Fruit fly (Drosophila melanogaster): ENCODE data around the gene btsz.
A peak's percentile ranks its signal among the peaks of the same experiment; 100 is the strongest.

The btsz gene

DNA sequence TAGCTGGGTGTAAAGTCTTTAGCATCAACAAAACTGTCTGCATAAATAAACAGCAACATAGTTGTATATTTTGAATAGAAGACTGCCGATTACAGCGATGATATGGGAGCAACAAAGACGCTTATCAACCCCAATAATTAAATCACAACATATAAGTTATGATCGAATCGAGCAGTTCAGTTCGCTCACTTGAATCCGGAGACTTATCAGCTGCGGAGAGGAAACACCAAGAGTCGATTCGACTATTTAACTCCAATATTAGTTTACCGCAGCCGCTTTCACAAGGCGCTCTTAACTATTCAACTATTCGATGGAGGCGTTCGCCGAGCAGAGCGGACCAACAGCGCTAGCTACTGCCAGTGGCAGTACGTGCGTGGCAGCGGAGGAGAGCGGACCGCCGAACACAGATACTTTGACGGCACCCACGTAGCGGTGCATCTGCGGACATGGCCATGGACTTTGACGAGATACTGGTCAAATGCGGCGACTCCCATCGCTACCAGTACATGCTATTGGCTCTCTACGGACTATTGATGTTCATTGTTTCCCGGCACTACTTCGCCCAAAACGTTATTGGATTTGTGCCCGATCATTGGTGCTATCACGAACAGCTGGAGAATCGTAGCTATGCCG lies 76.5 kb downstream of the btsz start, which contains the start of gene CG14856 (continued):
- no peak for TF ChIP-seq CG10321 (GFP tag; IDR thresholded peaks at IDR 0.05)
- peak; percentile 34 for TF ChIP-seq CG5180 (GFP tag; optimal IDR thresholded peaks at IDR 0.05)
- no peak for TF ChIP-seq Dref (GFP tag; IDR thresholded peaks at IDR 0.05)
- no peak for TF ChIP-seq Chrac-16 (GFP tag; optimal IDR thresholded peaks at IDR 0.05)
- TF ChIP-seq CG13287 (GFP tag; IDR thresholded peaks at IDR 0.05; ENCODE audit: partially characterized antibody) = peak; percentile 30; the same call in 1 of the 2 replicates
- TF ChIP-seq CG14014 (GFP tag; IDR thresholded peaks at IDR 0.05) = no peak
- no peak for TF ChIP-seq CG31388 (GFP tag; optimal IDR thresholded peaks at IDR 0.05)
- TF ChIP-seq CG4820 (GFP tag; optimal IDR thresholded peaks at IDR 0.05) = no peak
- TF ChIP-seq gt (GFP tag; IDR thresholded peaks at IDR 0.05) = no peak
- TF ChIP-seq gsb-n (tag; optimal IDR thresholded peaks at IDR 0.05) = no peak
- TF ChIP-seq Atf3 (GFP tag; optimal IDR thresholded peaks at IDR 0.05) = no peak
- no peak for TF ChIP-seq zf30C (GFP tag; optimal IDR thresholded peaks at IDR 0.05)
- TF ChIP-seq D (optimal IDR thresholded peaks at IDR 0.05) = no peak
- TF ChIP-seq D (GFP tag; optimal IDR thresholded peaks at IDR 0.05) = no peak
- no peak for TF ChIP-seq CG14860 (GFP tag; IDR thresholded peaks at IDR 0.05; ENCODE audit: partially characterized antibody)
- no peak for TF ChIP-seq CG12071 (GFP tag; optimal IDR thresholded peaks at IDR 0.05)
- TF ChIP-seq Fer2 (tag; optimal IDR thresholded peaks at IDR 0.05) = no peak
- TF ChIP-seq Dp (GFP tag; optimal IDR thresholded peaks at IDR 0.05) = no peak
- TF ChIP-seq CG7357 (GFP tag; IDR thresholded peaks at IDR 0.05) = no peak
- no peak for TF ChIP-seq wor (GFP tag; IDR thresholded peaks at IDR 0.05)
- TF ChIP-seq CG1647 (GFP tag; optimal IDR thresholded peaks at IDR 0.05) = no peak
- no peak for TF ChIP-seq CG1233 (GFP tag; optimal IDR thresholded peaks at IDR 0.05)
- 0 out of 2 replicates have a peak, but pooled peaks have one; percentile 21 for TF ChIP-seq Scr (GFP tag; IDR thresholded peaks at IDR 0.05; ENCODE audit: partially characterized antibody)
- TF ChIP-seq inv (GFP tag; IDR thresholded peaks at IDR 0.05; ENCODE audit: partially characterized antibody) = no peak
- TF ChIP-seq az2 (GFP tag; optimal IDR thresholded peaks at IDR 0.05) = no peak
- no peak for TF ChIP-seq nmo (GFP tag; optimal IDR thresholded peaks at IDR 0.05)
- no peak for TF ChIP-seq CG14441 (GFP tag; IDR thresholded peaks at IDR 0.05)
- TF ChIP-seq tx (GFP tag; optimal IDR thresholded peaks at IDR 0.05) = no peak
- no peak for TF ChIP-seq NK7.1 (GFP tag; optimal IDR thresholded peaks at IDR 0.05)
- no peak for TF ChIP-seq CG12659 (GFP tag; optimal IDR thresholded peaks at IDR 0.05)
- 0 out of 3 replicates have a peak, but pooled peaks have one; percentile 30 for TF ChIP-seq CG6791 (GFP tag; IDR thresholded peaks at IDR 0.05; ENCODE audit: partially characterized antibody)
- no peak for TF ChIP-seq CG33557 (GFP tag; optimal IDR thresholded peaks at IDR 0.05)
- TF ChIP-seq CoRest (tag; optimal IDR thresholded peaks at IDR 0.05) = no peak
- no peak for TF ChIP-seq CG43689 (GFP tag; IDR thresholded peaks at IDR 0.05)
- TF ChIP-seq Dll (GFP tag; IDR thresholded peaks at IDR 0.05; ENCODE audit: partially characterized antibody) = no peak
- no peak for TF ChIP-seq jigr1 (GFP tag; IDR thresholded peaks at IDR 0.05)
- TF ChIP-seq dimm (GFP tag; IDR thresholded peaks at IDR 0.05) = no peak
- TF ChIP-seq B-H2 (GFP tag; optimal IDR thresholded peaks at IDR 0.05) = no peak
- 0 out of 2 replicates have a peak, but pooled peaks have one; percentile 40 for TF ChIP-seq sob (GFP tag; IDR thresholded peaks at IDR 0.05)
- no peak for TF ChIP-seq CG8089 (GFP tag; optimal IDR thresholded peaks at IDR 0.05)
- TF ChIP-seq CG8478 (optimal IDR thresholded peaks at IDR 0.05) = peak; percentile 68
- 0 out of 3 replicates have a peak, but pooled peaks have one; percentile 25 for TF ChIP-seq otp (GFP tag; IDR thresholded peaks at IDR 0.05)
- TF ChIP-seq CG32772 (GFP tag; IDR thresholded peaks at IDR 0.05) = no peak
- no peak for TF ChIP-seq hkb (optimal IDR thresholded peaks at IDR 0.05)
- TF ChIP-seq hkb (GFP tag; IDR thresholded peaks at IDR 0.05) = peak; percentile 40; the same call in 1 of the 2 replicates
- TF ChIP-seq amos (GFP tag; IDR thresholded peaks at IDR 0.05; ENCODE audit: partially characterized antibody) = no peak; the same call in 1 of the 2 replicates
- TF ChIP-seq Atf6 (GFP tag; IDR thresholded peaks at IDR 0.05) = peak; percentile 14; the same call in 1 of the 2 replicates
- TF ChIP-seq ewg (GFP tag; optimal IDR thresholded peaks at IDR 0.05) = no peak
- TF ChIP-seq z (GFP tag; IDR thresholded peaks at IDR 0.05) = peak; percentile 55; the same call in 1 of the 3 replicates
- TF ChIP-seq abd-A (tag; optimal IDR thresholded peaks at IDR 0.05) = no peak
- TF ChIP-seq NfI (GFP tag; optimal IDR thresholded peaks at IDR 0.05) = no peak
